Worm (Caenorhabditis elegans) whole organism, late embryonic: ENCODE results near the gene nhr-269.
"Not testable (repeated sequence)": the region's sequence is repeated elsewhere in the genome, so short reads cannot be mapped to it uniquely, and the experiment has no call there.

ENCODE experiments used
- C08G9.2 ChIP-seq: sonication (generic microtip); optimal IDR thresholded peaks from 2 replicates; lab custom pipeline; 2016; ENCODE audit warnings: mild to moderate bottlenecking, missing genetic modification characterization, moderate library complexity, missing compliant biosample characterization
- C38D4.7 ChIP-seq: fragments of 200-800 bp; sonication (Bioruptor generic); optimal IDR thresholded peaks from 2 replicates; lab custom pipeline; 2018; ENCODE audit warnings: mild to moderate bottlenecking, missing genetic modification characterization, moderate library complexity, missing compliant biosample characterization
- K02D7.2 ChIP-seq: sonication (generic microtip); optimal IDR thresholded peaks from 2 replicates; lab custom pipeline; 2017; ENCODE audit warnings: mild to moderate bottlenecking, missing genetic modification characterization, missing compliant biosample characterization
- K09A11.1 ChIP-seq: sonication (generic microtip); optimal IDR thresholded peaks from 2 replicates; lab custom pipeline; 2017; ENCODE audit warnings: antibody characterized with exemption, mild to moderate bottlenecking, missing genetic modification characterization, missing compliant biosample characterization; ENCODE audit not compliant: insufficient read depth
- T23F11.4 ChIP-seq: fragments of 200-800 bp; sonication (Bioruptor generic); optimal IDR thresholded peaks from 2 replicates; lab custom pipeline; 2018; ENCODE audit warnings: mild to moderate bottlenecking, missing genetic modification characterization, missing compliant biosample characterization
- ahr-1 ChIP-seq: sonication (generic microtip); optimal IDR thresholded peaks from 2 replicates; lab custom pipeline; 2016; ENCODE audit warnings: missing genetic modification characterization, missing compliant biosample characterization
- ama-1 ChIP-seq: fragments of 150-350 bp; optimal IDR thresholded peaks from 2 replicates; lab custom pipeline; 2014
- ceh-14 ChIP-seq: sonication (generic microtip); optimal IDR thresholded peaks from 2 replicates; lab custom pipeline; 2016; ENCODE audit warnings: missing genotype, missing genetic modification characterization, missing compliant biosample characterization
- ceh-18 ChIP-seq: sonication (generic microtip); optimal IDR thresholded peaks from 2 replicates; lab custom pipeline; 2016; ENCODE audit warnings: missing genetic modification characterization, missing compliant biosample characterization
- ceh-19 ChIP-seq: fragments of 200-800 bp; sonication (Bioruptor generic); optimal IDR thresholded peaks from 2 replicates; lab custom pipeline; 2018; ENCODE audit warnings: mild to moderate bottlenecking, missing genetic modification characterization, missing compliant biosample characterization
- ceh-22 ChIP-seq: sonication (generic microtip); optimal IDR thresholded peaks from 2 replicates; lab custom pipeline; 2017; ENCODE audit warnings: missing biosample characterization, missing genetic modification characterization
- ceh-24 ChIP-seq: sonication (generic microtip); optimal IDR thresholded peaks from 2 replicates; lab custom pipeline; 2016; ENCODE audit warnings: mild to moderate bottlenecking, missing genetic modification characterization, missing compliant biosample characterization
- ceh-30 ChIP-seq: fragments of 150-350 bp; optimal IDR thresholded peaks from 2 replicates; lab custom pipeline; 2014; ENCODE audit warnings: missing biosample characterization, missing genetic modification characterization
- ceh-31 ChIP-seq: sonication (generic microtip); optimal IDR thresholded peaks from 2 replicates; lab custom pipeline; 2016; ENCODE audit warnings: missing genetic modification characterization, missing compliant biosample characterization
- ceh-45 ChIP-seq: fragments of 200-800 bp; sonication (Bioruptor generic); IDR thresholded peaks from 2 replicates; pipeline ENCODE4 v1.3.6; 2022; ENCODE audit warnings: missing genetic modification reagents, missing genetic modification characterization, missing compliant biosample characterization
- ceh-48 ChIP-seq: sonication (generic microtip); optimal IDR thresholded peaks from 2 replicates; lab custom pipeline; 2016; ENCODE audit warnings: missing genetic modification characterization, inconsistent platforms, missing compliant biosample characterization
- ceh-9 ChIP-seq: sonication (generic microtip); optimal IDR thresholded peaks from 2 replicates; lab custom pipeline; 2016; ENCODE audit warnings: mild to moderate bottlenecking, missing genetic modification characterization, inconsistent platforms, missing compliant biosample characterization
- dmd-4 ChIP-seq: sonication (generic microtip); optimal IDR thresholded peaks from 2 replicates; lab custom pipeline; 2016; ENCODE audit warnings: borderline replicate concordance, missing genetic modification characterization, missing compliant biosample characterization
- elt-2 ChIP-seq: sonication (generic microtip); optimal IDR thresholded peaks from 2 replicates; lab custom pipeline; 2016; ENCODE audit warnings: missing genetic modification reagents, missing genetic modification characterization, missing compliant biosample characterization
- fkh-6 ChIP-seq: sonication (generic microtip); optimal IDR thresholded peaks from 2 replicates; lab custom pipeline; 2016; ENCODE audit warnings: missing genetic modification characterization, missing compliant biosample characterization
- hlh-13 ChIP-seq: fragments of 200-800 bp; sonication (Bioruptor generic); optimal IDR thresholded peaks from 2 replicates; lab custom pipeline; 2018; ENCODE audit warnings: mild to moderate bottlenecking, missing genetic modification characterization, missing compliant biosample characterization
- hlh-8 ChIP-seq: sonication (generic microtip); optimal IDR thresholded peaks from 2 replicates; lab custom pipeline; 2016; ENCODE audit warnings: missing genotype, missing genetic modification characterization, missing compliant biosample characterization
- lim-6 ChIP-seq: sonication (generic microtip); optimal IDR thresholded peaks from 2 replicates; lab custom pipeline; 2016; ENCODE audit warnings: missing genetic modification characterization, missing compliant biosample characterization
- lin-11 ChIP-seq: fragments of 200-800 bp; sonication (Bioruptor generic); optimal IDR thresholded peaks from 2 replicates; lab custom pipeline; 2018; ENCODE audit warnings: mild to moderate bottlenecking, missing genetic modification characterization, missing compliant biosample characterization
- mec-3 ChIP-seq: sonication (generic microtip); optimal IDR thresholded peaks from 2 replicates; lab custom pipeline; 2016; ENCODE audit warnings: borderline replicate concordance, missing genetic modification characterization, missing compliant biosample characterization
- nfya-1 ChIP-seq: sonication (generic microtip); optimal IDR thresholded peaks from 2 replicates; lab custom pipeline; 2017; ENCODE audit warnings: missing genetic modification characterization, mild to moderate bottlenecking, missing compliant biosample characterization, antibody characterized with exemption, moderate library complexity
- nhr-232 ChIP-seq: sonication (generic microtip); optimal IDR thresholded peaks from 2 replicates; lab custom pipeline; 2016; ENCODE audit warnings: missing genetic modification characterization, missing compliant biosample characterization
- pha-4 ChIP-seq: fragments of 150-350 bp; optimal IDR thresholded peaks from 2 replicates; lab custom pipeline; 2018; ENCODE audit warnings: missing biosample characterization, missing genetic modification reagents, missing genetic modification characterization
- ref-2 ChIP-seq: sonication (generic microtip); optimal IDR thresholded peaks from 2 replicates; lab custom pipeline; 2016; ENCODE audit warnings: missing genetic modification characterization, missing compliant biosample characterization
- rnt-1 ChIP-seq: sonication (generic microtip); optimal IDR thresholded peaks from 2 replicates; lab custom pipeline; 2016; ENCODE audit warnings: missing genetic modification characterization, missing compliant biosample characterization
- sdc-2 ChIP-seq: sonication (generic microtip); optimal IDR thresholded peaks from 2 replicates; lab custom pipeline; 2016; ENCODE audit warnings: missing genotype, missing genetic modification characterization, missing compliant biosample characterization
- sox-4 ChIP-seq: sonication (generic microtip); optimal IDR thresholded peaks from 2 replicates; lab custom pipeline; 2017; ENCODE audit warnings: mild to moderate bottlenecking, missing genetic modification characterization, inconsistent platforms, missing compliant biosample characterization
- syd-9 ChIP-seq: sonication (generic microtip); optimal IDR thresholded peaks from 2 replicates; lab custom pipeline; 2016; ENCODE audit warnings: mild to moderate bottlenecking, missing genetic modification characterization, moderate library complexity, missing compliant biosample characterization
- unc-3 ChIP-seq, 2 experiments: fragments of 200-800 bp in 1 of 2; sonication (Bioruptor generic) in 1 of 2; sonication (generic microtip) in 1 of 2; conservative IDR thresholded peaks in 1 of 2; optimal IDR thresholded peaks in 1 of 2; 2 replicates each; pipeline versions ENCODE4 v1.3.6 to Lab custom; 2016 to 2022; ENCODE audit warnings: missing compliant biosample characterization in 2 of 2, missing genetic modification characterization in 2 of 2, missing genetic modification reagents in 1 of 2
- unc-55 ChIP-seq: sonication (generic microtip); optimal IDR thresholded peaks from 2 replicates; lab custom pipeline; 2017; ENCODE audit warnings: missing biosample characterization, missing genetic modification reagents, missing genetic modification characterization

nhr-269 gene

ce11 chrV:15361412-15361811, 8.2 kb downstream of the nhr-269 start, which contains the start of gene ech-1.1:
Gene ech-1.1 (minus strand): TSS chrV:15361512.
- not testable (repeated sequence) for TF ChIP-seq ama-1 (lab: Kevin White, UChicago); ceh-14; ceh-31 (tag; lab: Kevin White, UChicago)

DNA sequence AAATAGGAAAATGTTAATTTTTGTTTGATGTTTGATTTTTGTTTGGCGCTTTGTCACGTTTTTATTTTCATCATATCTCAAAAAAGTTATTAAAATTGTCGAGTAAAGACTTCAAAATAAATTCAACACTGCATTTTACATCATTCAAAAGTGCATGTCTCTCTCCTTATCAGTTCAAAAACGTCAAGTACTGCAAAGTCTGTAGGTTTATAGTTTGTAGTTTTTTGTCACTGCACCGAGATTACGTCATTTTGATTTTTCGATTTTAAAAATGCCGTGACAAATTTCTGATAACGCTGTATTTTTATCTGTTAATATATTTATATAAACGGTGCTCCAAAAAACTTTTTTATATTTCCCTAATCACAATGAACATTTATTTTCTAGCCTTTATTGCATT, 15.0 kb downstream of the nhr-269 start, which contains the start of gene C29F3.7:
TSS of gene C29F3.7 (plus strand) at position 254 of the 400 bp plus-strand sequence.
- TF ChIP-seq elt-2 (tag; lab: Kevin White, UChicago) (peak; percentile 62), ahr-1 (tag; lab: Kevin White, UChicago) (no peak)

- no peak for TF ChIP-seq pha-4 (tag; lab: Kevin White, UChicago)
- TF ChIP-seq ref-2 (tag; lab: Kevin White, UChicago): no peak
- no peak for TF ChIP-seq K02D7.2 (tag; lab: Kevin White, UChicago)
- TF ChIP-seq mec-3 (tag; lab: Kevin White, UChicago): no peak
These were observed 17.2 kb downstream of the nhr-269 start, which contains the start of gene srx-58 for ce11 chrV:15352376-15352775. Gene srx-58 (plus strand): TSS chrV:15352676.

DNA sequence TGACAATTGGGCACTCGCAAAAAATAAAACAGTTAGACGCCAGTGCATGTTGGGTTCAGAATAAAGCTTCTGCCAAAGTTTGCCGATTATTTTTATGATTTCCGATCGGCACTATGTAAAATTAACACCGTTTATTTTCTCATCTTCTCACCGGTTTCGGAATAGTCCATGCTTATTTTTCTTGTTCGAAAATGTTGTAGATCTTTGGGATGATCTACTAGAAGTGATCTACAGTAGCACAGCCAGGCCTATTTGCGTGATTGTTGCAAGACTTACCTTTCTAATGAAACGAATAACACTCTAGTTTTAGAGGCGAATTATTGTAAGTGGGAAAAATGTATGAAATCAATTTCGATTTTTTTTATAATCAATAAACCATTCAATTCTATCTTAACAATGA, 19.0 kb downstream of the nhr-269 start, which contains the start of gene clec-231:
TSS of gene clec-231 (minus strand) at position 101 of the 400 bp plus-strand sequence.
- TF ChIP-seq elt-2 (tag; lab: Kevin White, UChicago) (no peak), ceh-9 (tag; lab: Kevin White, UChicago) (no peak), C38D4.7 (GFP tag; lab: Kevin White, UChicago) (no peak)

DNA sequence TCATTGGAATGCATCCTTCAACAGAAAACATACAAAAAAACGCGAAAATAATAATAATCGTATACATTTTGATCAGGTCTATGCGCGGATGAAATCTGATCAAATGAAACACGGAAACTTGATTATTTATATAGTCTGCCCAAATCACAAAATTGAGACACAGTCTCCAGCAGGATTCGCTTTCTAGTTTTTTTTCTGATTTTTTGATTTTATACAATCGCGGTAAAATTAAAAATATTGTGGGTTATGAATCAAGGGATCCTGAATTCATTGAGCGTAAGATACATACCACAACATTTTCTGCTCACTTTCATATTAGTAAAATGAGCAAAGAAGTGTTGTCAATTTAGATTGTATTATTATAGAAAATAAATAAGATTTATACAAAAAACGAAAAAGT, 20.6 kb downstream of the nhr-269 start, which contains the start of gene clec-230:
TSS of gene clec-230 (minus strand) at position 101 of the 400 bp plus-strand sequence.
- TF ChIP-seq ceh-24 (tag; lab: Kevin White, UChicago): no peak

- TF ChIP-seq ceh-30 (tag; lab: Kevin White, UChicago): no peak
- no peak for TF ChIP-seq ceh-22 (tag; lab: Kevin White, UChicago)
- no peak for TF ChIP-seq ceh-24 (tag; lab: Kevin White, UChicago)
- TF ChIP-seq K09A11.1 (tag; lab: Kevin White, UChicago): no peak
- TF ChIP-seq, all 69 proteins: peak for 0
These were observed 22.3 kb downstream of the nhr-269 start, which contains the start of gene C29F3.3 for ce11 chrV:15347292-15347691. Gene C29F3.3 (minus strand): TSS chrV:15347392.

DNA sequence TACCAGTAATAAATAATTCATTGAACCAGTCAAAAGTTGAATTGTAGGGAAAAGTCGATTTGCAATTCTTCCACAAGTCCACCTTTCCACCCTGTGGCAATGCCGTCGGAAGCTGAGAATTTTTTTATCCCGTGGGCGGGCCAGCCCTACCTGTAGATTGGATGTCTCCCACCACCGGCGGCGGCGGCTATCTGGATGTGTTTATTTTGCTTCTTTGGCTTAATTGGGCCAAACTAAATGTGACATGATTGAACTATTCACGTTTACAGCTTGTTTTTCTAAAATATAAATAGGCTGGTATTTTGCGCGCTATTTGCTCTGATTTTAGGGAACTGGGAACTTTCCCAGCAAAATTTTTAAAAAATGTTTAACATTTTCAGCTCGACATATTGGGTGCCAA, 25.1 kb downstream of the nhr-269 start, which contains the start of gene wrt-8:
TSS of gene wrt-8 (minus strand) at position 101 of the 400 bp plus-strand sequence.
- TF ChIP-seq T23F11.4 (GFP tag; lab: Kevin White, UChicago) (no peak), lim-6 (no peak), fkh-6 (no peak), C38D4.7 (GFP tag; lab: Kevin White, UChicago) (no peak), sox-4 (tag; lab: Kevin White, UChicago) (no peak), sdc-2 (tag; lab: Kevin White, UChicago) (no peak), lin-11 (tag; lab: Kevin White, UChicago) (no peak), dmd-4 (tag; lab: Kevin White, UChicago) (no peak), rnt-1 (tag; lab: Kevin White, UChicago) (no peak), ceh-19 (no peak), mec-3 (tag; lab: Kevin White, UChicago) (no peak), ama-1 (lab: Kevin White, UChicago) (no peak), hlh-13 (GFP tag; lab: Kevin White, UChicago) (no peak)

- TF ChIP-seq nfya-1 (tag; lab: Kevin White, UChicago) (no peak), unc-55 (GFP tag; lab: Kevin White, UChicago) (no peak), C08G9.2 (tag; lab: Kevin White, UChicago) (no peak), hlh-8 (tag; lab: Kevin White, UChicago) (no peak), ref-2 (tag; lab: Kevin White, UChicago) (no peak), syd-9 (no peak), ceh-45 (no peak), lim-6 (no peak), nhr-232 (tag; lab: Kevin White, UChicago) (no peak), unc-3 (GFP tag; conservative IDR thresholded peaks at IDR 0.05; lab: Robert Waterston, UW) (no peak), unc-3 (tag; optimal IDR thresholded peaks at IDR 0.05; lab: Kevin White, UChicago) (no peak), ceh-48 (tag; lab: Kevin White, UChicago) (no peak), ceh-18 (tag; lab: Kevin White, UChicago) (no peak), ahr-1 (tag; lab: Kevin White, UChicago) (no peak), C38D4.7 (GFP tag; lab: Kevin White, UChicago) (no peak), ceh-30 (tag; lab: Kevin White, UChicago) (no peak), ceh-31 (tag; lab: Kevin White, UChicago) (no peak), pha-4 (tag; lab: Kevin White, UChicago) (no peak)
These were observed 28.2 kb downstream of the nhr-269 start, which contains the start of gene clec-229 for ce11 chrV:15341404-15341803. Gene clec-229 (minus strand): TSS chrV:15341504.
